Worm (Caenorhabditis elegans): ENCODE results near the gene smf-1.

DNA sequence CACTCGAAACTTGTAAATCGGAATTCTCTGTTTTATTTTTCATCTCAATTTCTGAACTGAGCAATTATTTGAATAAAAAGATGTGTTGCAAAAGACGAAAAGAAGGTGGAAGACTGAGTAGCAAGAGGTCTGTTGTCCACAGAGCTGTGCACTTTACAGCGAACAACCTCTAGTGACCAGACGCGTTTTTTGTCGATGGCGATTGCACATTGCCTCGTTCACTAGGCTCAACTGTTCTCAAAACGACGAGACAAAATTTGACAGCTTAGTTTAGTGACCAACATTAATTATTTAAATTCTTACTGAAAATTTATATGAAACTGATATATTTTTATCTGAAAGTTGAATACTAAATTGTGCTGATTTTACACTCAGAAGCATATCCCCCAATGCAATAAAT is 10.3 kb upstream of the smf-1 start, which contains the start of gene R03E9.2:
- TF ChIP-seq ceh-24 (tag; optimal IDR thresholded peaks at IDR 0.05) (no peak), pqm-1 (tag; optimal IDR thresholded peaks at IDR 0.05) (no peak), unc-55 (GFP tag; optimal IDR thresholded peaks at IDR 0.05) (no peak), pha-4 (tag; optimal IDR thresholded peaks at IDR 0.05) (no peak), hlh-15 (tag; optimal IDR thresholded peaks at IDR 0.05) (no peak), hlh-30 (tag; optimal IDR thresholded peaks at IDR 0.05; ENCODE audit: insufficient read depth) (no peak), unc-86 (tag; optimal IDR thresholded peaks at IDR 0.05) (no peak), ceh-9 (tag; optimal IDR thresholded peaks at IDR 0.05) (no peak), dve-1 (tag; optimal IDR thresholded peaks at IDR 0.05) (no peak), hlh-6 (tag; optimal IDR thresholded peaks at IDR 0.05) (no peak), Y22D7AL.16 (tag; optimal IDR thresholded peaks at IDR 0.05) (no peak)
